Worm (Caenorhabditis elegans): Measurements from ENCODE around the gene rho-1.

rho-1 gene

ce11 chrIV:16491411-16492036 lies 2.7 kb upstream of the rho-1 start (continued):
- TF ChIP-seq daf-16 (GFP tag; optimal IDR thresholded peaks at IDR 0.05) (peak in 1 of 2 experiments; percentile 38), daf-16 (tag; optimal IDR thresholded peaks at IDR 0.05) (peak; percentile 34), Y48G9A.11 (GFP tag; IDR thresholded peaks at IDR 0.05) (no peak), tag-97 (GFP tag; IDR thresholded peaks at IDR 0.05) (no peak), sdz-12 (GFP tag; optimal IDR thresholded peaks at IDR 0.05) (no peak), pha-4 (GFP tag; IDR thresholded peaks at IDR 0.05) (peak; percentile 59; the same call in 1 of the 2 replicates), pha-4 (tag; optimal IDR thresholded peaks at IDR 0.05) (no peak), skn-1 (tag; optimal IDR thresholded peaks at IDR 0.05) (no peak), Y75B8A.6 (GFP tag; IDR thresholded peaks at IDR 0.05) (no peak), set-16 (GFP tag; IDR thresholded peaks at IDR 0.05) (peak; percentile 33; the same call in 1 of the 2 replicates), nhr-48 (tag; optimal IDR thresholded peaks at IDR 0.05) (no peak), daf-8 (GFP tag; IDR thresholded peaks at IDR 0.05) (no peak), zfp-2 (tag; optimal IDR thresholded peaks at IDR 0.05) (peak; percentile 24), spr-1 (tag; optimal IDR thresholded peaks at IDR 0.05) (no peak), unc-39 (tag; optimal IDR thresholded peaks at IDR 0.05) (no peak), lin-13 (GFP tag; optimal IDR thresholded peaks at IDR 0.05) (peak; percentile 85), cey-2 (tag; optimal IDR thresholded peaks at IDR 0.05; ENCODE audit: borderline replicate concordance, insufficient read depth) (no peak), fos-1 (tag; optimal IDR thresholded peaks at IDR 0.05) (no peak), nhr-237 (tag; optimal IDR thresholded peaks at IDR 0.05) (no peak), zag-1 (tag; optimal IDR thresholded peaks at IDR 0.05) (no peak), nhr-111 (GFP tag; optimal IDR thresholded peaks at IDR 0.05) (no peak), rbr-2 (tag; optimal IDR thresholded peaks at IDR 0.05) (peak; percentile 88), lsy-2 (tag; optimal IDR thresholded peaks at IDR 0.05) (peak; percentile 62 to 67), ZK546.5 (tag; optimal IDR thresholded peaks at IDR 0.05) (no peak), ceh-44 (GFP tag; IDR thresholded peaks at IDR 0.05) (no peak), madf-5 (GFP tag; IDR thresholded peaks at IDR 0.05) (no peak), aly-2 (tag; optimal IDR thresholded peaks at IDR 0.05) (no peak), nhr-6 (tag; optimal IDR thresholded peaks at IDR 0.05) (peak; percentile 69), ces-1 (GFP tag; optimal IDR thresholded peaks at IDR 0.05) (no peak), ceh-32 (tag; optimal IDR thresholded peaks at IDR 0.05; ENCODE audit: poor library complexity) (no peak), spr-3 (GFP tag; optimal IDR thresholded peaks at IDR 0.05) (no peak), hlh-30 (tag; optimal IDR thresholded peaks at IDR 0.05; ENCODE audit: insufficient read depth) (peak; percentile 75), F10B5.3 (tag; optimal IDR thresholded peaks at IDR 0.05) (no peak), nhr-76 (tag; optimal IDR thresholded peaks at IDR 0.05) (no peak), mes-2 (tag; optimal IDR thresholded peaks at IDR 0.05; ENCODE audit: poor library complexity, severe bottlenecking) (peak; percentile 66), ZK337.2 (GFP tag; IDR thresholded peaks at IDR 0.05) (no peak), lin-29 (GFP tag; IDR thresholded peaks at IDR 0.05) (no peak), F37D6.2 (tag; optimal IDR thresholded peaks at IDR 0.05) (peak; percentile 74), ceh-62 (tag; optimal IDR thresholded peaks at IDR 0.05) (no peak), hif-1 (tag; optimal IDR thresholded peaks at IDR 0.05) (peak; percentile 14 to 94), snpc-1.2 (GFP tag; IDR thresholded peaks at IDR 0.05) (no peak), snpc-4 (tag; optimal IDR thresholded peaks at IDR 0.05) (no peak), madf-9 (GFP tag; conservative IDR thresholded peaks at IDR 0.05) (no peak; the same call in 1 of the 2 replicates), ctbp-1 (GFP tag; IDR thresholded peaks at IDR 0.05) (peak; percentile 81), unc-62 (GFP tag; optimal IDR thresholded peaks at IDR 0.05 in 1 of 2) (no peak), unc-62 (tag; optimal IDR thresholded peaks at IDR 0.05) (no peak), Y105C5A.15 (GFP tag; IDR thresholded peaks at IDR 0.05) (no peak), egl-43 (GFP tag; IDR thresholded peaks at IDR 0.05) (peak; percentile 44; the same call in 1 of the 2 replicates), dmd-6 (GFP tag; IDR thresholded peaks at IDR 0.05) (peak; percentile 52), daf-12 (tag; optimal IDR thresholded peaks at IDR 0.05) (no peak), ceh-82 (tag; optimal IDR thresholded peaks at IDR 0.05) (no peak)

Data from whole organism, L4 larva.